Worm (Caenorhabditis elegans) whole organism, L2 larva: ENCODE results near the gene mfsd-8.
"Not testable (repeated sequence)": the region's sequence is repeated elsewhere in the genome, so short reads cannot be mapped to it uniquely, and the experiment has no call there.

Source experiments
- C34F6.9 ChIP-seq: fragments of 150-350 bp; optimal IDR thresholded peaks from 2 replicates; lab custom pipeline; 2014; ENCODE audit warnings: missing biosample characterization, missing genetic modification characterization
- F13H6.1 ChIP-seq: sonication (generic microtip); optimal IDR thresholded peaks from 2 replicates; lab custom pipeline; 2016; ENCODE audit warnings: missing genetic modification characterization, missing compliant biosample characterization
- alr-1 ChIP-seq: fragments of 150-350 bp; optimal IDR thresholded peaks from 2 replicates; lab custom pipeline; 2014; ENCODE audit warnings: missing biosample characterization, missing genetic modification characterization
- ama-1 ChIP-seq: fragments of 150-350 bp; optimal IDR thresholded peaks from 2 replicates; lab custom pipeline; 2018; ENCODE audit warnings: inconsistent platforms
- blmp-1 ChIP-seq: sonication (generic microtip); optimal IDR thresholded peaks from 2 replicates; lab custom pipeline; 2017; ENCODE audit warnings: missing genetic modification characterization, mild to moderate bottlenecking, missing compliant biosample characterization, antibody characterized with exemption, moderate library complexity; ENCODE audit not compliant: insufficient read depth
- ceh-82 ChIP-seq: fragments of 150-350 bp; optimal IDR thresholded peaks from 2 replicates; lab custom pipeline; 2014; ENCODE audit warnings: missing biosample characterization, missing genetic modification characterization
- egl-27 ChIP-seq: sonication (generic microtip); optimal IDR thresholded peaks from 3 replicates; lab custom pipeline; 2017; ENCODE audit warnings: missing biosample characterization, missing genetic modification reagents, missing genetic modification characterization
- elt-1 ChIP-seq: fragments of 150-350 bp; optimal IDR thresholded peaks from 2 replicates; lab custom pipeline; 2014; ENCODE audit warnings: missing biosample characterization, missing genetic modification characterization
- elt-3 ChIP-seq: sonication (generic microtip); optimal IDR thresholded peaks from 2 replicates; lab custom pipeline; 2017; ENCODE audit warnings: missing biosample characterization, missing genetic modification characterization
- fos-1 ChIP-seq: fragments of 150-350 bp; optimal IDR thresholded peaks from 2 replicates; lab custom pipeline; 2014; ENCODE audit warnings: missing biosample characterization, missing genetic modification characterization
- gmeb-1 ChIP-seq: fragments of 150-350 bp; optimal IDR thresholded peaks from 2 replicates; lab custom pipeline; 2014; ENCODE audit warnings: missing biosample characterization, missing genetic modification characterization
- lin-11 ChIP-seq: fragments of 150-350 bp; sonication (generic microtip); optimal IDR thresholded peaks from 2 replicates; lab custom pipeline; 2014; ENCODE audit warnings: missing biosample characterization, missing genetic modification characterization, inconsistent platforms, mixed read lengths
- lin-13 ChIP-seq: fragments of 150-350 bp; optimal IDR thresholded peaks from 2 replicates; lab custom pipeline; 2014; ENCODE audit warnings: missing biosample characterization, missing genetic modification reagents, missing genetic modification characterization
- lin-39 ChIP-seq: fragments of 150-350 bp; optimal IDR thresholded peaks from 2 replicates; lab custom pipeline; 2014; ENCODE audit warnings: missing biosample characterization, missing genetic modification reagents, missing genetic modification characterization
- lsy-2 ChIP-seq, 2 experiments: fragments of 150-350 bp in 1 of 2; sonication (generic microtip) in 1 of 2; optimal IDR thresholded peaks; 2 replicates each; lab custom pipeline; 2014 to 2017; ENCODE audit warnings: missing biosample characterization in 2 of 2, missing genetic modification characterization in 2 of 2
- mbf-1 ChIP-seq: sonication (generic microtip); optimal IDR thresholded peaks from 2 replicates; lab custom pipeline; 2017; ENCODE audit warnings: missing biosample characterization, missing genetic modification characterization
- mdl-1 ChIP-seq, 2 experiments: fragments of 150-350 bp in 1 of 2; sonication (generic microtip) in 1 of 2; optimal IDR thresholded peaks; 2 replicates each; lab custom pipeline; 2017; ENCODE audit warnings: missing biosample characterization in 2 of 2, missing genetic modification characterization in 2 of 2
- nhr-10 ChIP-seq: sonication (generic microtip); optimal IDR thresholded peaks from 2 replicates; lab custom pipeline; 2017; ENCODE audit warnings: missing biosample characterization, missing genetic modification characterization
- nhr-11 ChIP-seq: fragments of 150-350 bp; optimal IDR thresholded peaks from 2 replicates; lab custom pipeline; 2014; ENCODE audit warnings: missing biosample characterization, missing genetic modification characterization
- nhr-129 ChIP-seq: fragments of 150-350 bp; optimal IDR thresholded peaks from 2 replicates; lab custom pipeline; 2014; ENCODE audit warnings: missing biosample characterization, missing genetic modification characterization
- nhr-21 ChIP-seq: fragments of 150-350 bp; optimal IDR thresholded peaks from 2 replicates; lab custom pipeline; 2014; ENCODE audit warnings: missing biosample characterization, missing genetic modification characterization
- nhr-23 ChIP-seq: fragments of 150-350 bp; optimal IDR thresholded peaks from 2 replicates; lab custom pipeline; 2014; ENCODE audit warnings: missing biosample characterization, missing genetic modification reagents, missing genetic modification characterization
- nhr-237 ChIP-seq: fragments of 150-350 bp; optimal IDR thresholded peaks from 2 replicates; lab custom pipeline; 2014; ENCODE audit warnings: missing biosample characterization, missing genetic modification characterization
- nhr-6 ChIP-seq: fragments of 150-350 bp; optimal IDR thresholded peaks from 2 replicates; lab custom pipeline; 2014; ENCODE audit warnings: missing biosample characterization, missing genetic modification characterization
- sem-4 ChIP-seq: fragments of 150-350 bp; optimal IDR thresholded peaks from 2 replicates; lab custom pipeline; 2014; ENCODE audit warnings: missing biosample characterization, missing genetic modification reagents, missing genetic modification characterization
- skn-1 ChIP-seq: sonication (generic microtip); optimal IDR thresholded peaks from 2 replicates; lab custom pipeline; 2017; ENCODE audit warnings: missing biosample characterization, missing genetic modification characterization
- sma-3 ChIP-seq: sonication (generic microtip); optimal IDR thresholded peaks from 2 replicates; lab custom pipeline; 2016; ENCODE audit warnings: missing genetic modification reagents, missing genetic modification characterization, missing compliant biosample characterization
- sma-9 ChIP-seq, 2 experiments: fragments of 150-350 bp in 1 of 2; sonication (generic microtip) in 1 of 2; optimal IDR thresholded peaks; 2 replicates each; lab custom pipeline; 2014 to 2016; ENCODE audit warnings: missing genetic modification characterization in 2 of 2, mild to moderate bottlenecking in 1 of 2, missing biosample characterization in 1 of 2, missing compliant biosample characterization in 1 of 2, missing genetic modification reagents in 1 of 2, moderate library complexity in 1 of 2
- snpc-4 ChIP-seq: fragments of 150-350 bp; optimal IDR thresholded peaks from 2 replicates; lab custom pipeline; 2014; ENCODE audit warnings: missing biosample characterization, missing genetic modification characterization
- unc-39 ChIP-seq: fragments of 150-350 bp; optimal IDR thresholded peaks from 2 replicates; lab custom pipeline; 2014; ENCODE audit warnings: missing biosample characterization, missing genetic modification characterization
- unc-55 ChIP-seq: fragments of 150-350 bp; sonication (generic microtip); optimal IDR thresholded peaks from 3 replicates; lab custom pipeline; 2014; ENCODE audit warnings: missing biosample characterization, missing genetic modification reagents, missing genetic modification characterization
- zag-1 ChIP-seq: fragments of 150-350 bp; optimal IDR thresholded peaks from 2 replicates; lab custom pipeline; 2014; ENCODE audit warnings: missing biosample characterization, missing genetic modification characterization
- ztf-11 ChIP-seq: sonication (generic microtip); optimal IDR thresholded peaks from 2 replicates; lab custom pipeline; 2017; ENCODE audit warnings: missing biosample characterization, missing genetic modification characterization
- ztf-4 ChIP-seq: fragments of 150-350 bp; optimal IDR thresholded peaks from 2 replicates; lab custom pipeline; 2014; ENCODE audit warnings: missing biosample characterization, missing genetic modification characterization

The mfsd-8 gene

DNA sequence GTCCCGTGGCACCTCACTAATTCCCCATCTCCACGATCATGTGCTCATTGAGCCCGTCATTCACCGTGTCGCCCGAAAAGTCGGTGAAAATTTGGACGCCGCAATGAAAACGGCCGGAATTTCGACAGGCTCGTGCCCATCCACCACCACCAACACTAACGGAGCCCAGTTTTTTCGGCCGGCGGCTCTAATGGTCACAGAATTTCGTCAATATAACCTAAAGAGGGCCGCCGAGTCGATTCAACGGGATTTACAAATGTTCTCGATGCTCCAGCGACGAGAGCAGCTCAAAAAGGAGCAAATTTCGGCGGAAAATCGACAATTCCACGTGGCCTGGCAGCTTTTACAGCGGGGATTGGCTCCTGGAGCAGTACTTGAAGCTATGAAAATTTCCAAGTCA is 47.4 kb downstream of the mfsd-8 start:
- TF ChIP-seq mdl-1 (tag; optimal IDR thresholded peaks at IDR 0.05; lab: Kevin White, UChicago), result no peak
- TF ChIP-seq C34F6.9, result no peak
- TF ChIP-seq elt-1 (tag; lab: Kevin White, UChicago), result no peak
- no peak for TF ChIP-seq unc-55 (GFP tag; lab: Kevin White, UChicago)
- no peak for TF ChIP-seq nhr-10 (tag; lab: Kevin White, UChicago)
- TF ChIP-seq alr-1 (tag; lab: Kevin White, UChicago), result no peak
- TF ChIP-seq nhr-23, result no peak
- TF ChIP-seq lin-39 (tag; lab: Kevin White, UChicago), result no peak
- TF ChIP-seq ceh-82 (tag; lab: Kevin White, UChicago), result no peak
- TF ChIP-seq skn-1, result no peak
- TF ChIP-seq egl-27 (tag; lab: Kevin White, UChicago), result no peak
- no peak for TF ChIP-seq nhr-6 (tag; lab: Kevin White, UChicago)

DNA sequence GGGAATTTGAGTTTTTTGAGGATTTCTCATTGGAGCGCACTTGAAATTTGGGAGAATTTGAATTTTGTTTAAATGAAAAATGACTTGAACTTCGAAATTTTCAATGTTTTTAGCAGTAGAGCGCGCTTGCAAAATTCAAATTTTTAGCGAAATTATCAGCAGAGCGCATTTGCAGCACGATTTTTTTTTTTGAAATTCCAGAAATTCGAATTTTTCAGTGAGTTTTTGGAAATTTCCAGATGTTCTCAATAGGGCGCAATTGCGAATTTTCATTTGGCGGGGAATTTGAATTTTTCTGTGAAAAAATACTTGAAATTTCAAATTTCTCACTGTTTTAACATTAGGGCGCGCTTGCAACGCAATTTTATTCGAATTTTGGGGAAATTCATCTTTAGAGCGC is 49.7 kb downstream of the mfsd-8 start:
- TF ChIP-seq lin-39 (tag; lab: Kevin White, UChicago) (no peak), nhr-11 (no peak), lin-11 (tag; lab: Kevin White, UChicago) (no peak), mbf-1 (tag; lab: Kevin White, UChicago) (no peak), nhr-10 (tag; lab: Kevin White, UChicago) (no peak), lin-13 (no peak), unc-39 (tag; lab: Kevin White, UChicago) (no peak), nhr-237 (tag; lab: Kevin White, UChicago) (no peak), ztf-11 (tag; lab: Kevin White, UChicago) (no peak), F13H6.1 (no peak), nhr-129 (tag; lab: Kevin White, UChicago) (no peak), skn-1 (no peak), ztf-4 (tag; lab: Kevin White, UChicago) (no peak), zag-1 (tag; lab: Kevin White, UChicago) (no peak), elt-1 (tag; lab: Kevin White, UChicago) (no peak), sem-4 (tag; lab: Kevin White, UChicago) (no peak), snpc-4 (tag; lab: Kevin White, UChicago) (no peak), gmeb-1 (no peak), nhr-23 (no peak)

DNA sequence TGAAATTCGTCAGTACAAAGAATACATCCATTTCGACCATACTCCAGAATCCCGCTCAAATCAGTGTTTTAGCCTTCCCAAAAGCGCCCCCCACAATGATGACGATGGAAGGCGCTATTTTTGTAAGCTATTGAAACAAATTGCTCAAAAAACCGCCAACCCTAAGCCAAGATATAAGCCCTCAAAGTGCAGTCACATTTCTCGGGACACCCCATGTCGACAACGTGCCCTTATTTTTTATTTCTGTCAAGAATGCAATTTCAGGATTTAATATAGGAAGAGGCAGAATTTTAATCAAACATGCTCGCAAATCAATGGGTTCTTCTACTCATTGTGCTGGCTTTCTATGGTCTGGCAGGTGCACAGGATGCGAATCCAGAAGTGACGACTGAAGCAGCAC is 50.6 kb downstream of the mfsd-8 start, which contains the start of gene Y53G8AR.1:
TSS of gene Y53G8AR.1 (plus strand) at position 301 of the 400 bp plus-strand sequence.
- not testable (repeated sequence) for TF ChIP-seq ama-1; elt-3 (tag; lab: Kevin White, UChicago); nhr-6 (tag; lab: Kevin White, UChicago)

DNA sequence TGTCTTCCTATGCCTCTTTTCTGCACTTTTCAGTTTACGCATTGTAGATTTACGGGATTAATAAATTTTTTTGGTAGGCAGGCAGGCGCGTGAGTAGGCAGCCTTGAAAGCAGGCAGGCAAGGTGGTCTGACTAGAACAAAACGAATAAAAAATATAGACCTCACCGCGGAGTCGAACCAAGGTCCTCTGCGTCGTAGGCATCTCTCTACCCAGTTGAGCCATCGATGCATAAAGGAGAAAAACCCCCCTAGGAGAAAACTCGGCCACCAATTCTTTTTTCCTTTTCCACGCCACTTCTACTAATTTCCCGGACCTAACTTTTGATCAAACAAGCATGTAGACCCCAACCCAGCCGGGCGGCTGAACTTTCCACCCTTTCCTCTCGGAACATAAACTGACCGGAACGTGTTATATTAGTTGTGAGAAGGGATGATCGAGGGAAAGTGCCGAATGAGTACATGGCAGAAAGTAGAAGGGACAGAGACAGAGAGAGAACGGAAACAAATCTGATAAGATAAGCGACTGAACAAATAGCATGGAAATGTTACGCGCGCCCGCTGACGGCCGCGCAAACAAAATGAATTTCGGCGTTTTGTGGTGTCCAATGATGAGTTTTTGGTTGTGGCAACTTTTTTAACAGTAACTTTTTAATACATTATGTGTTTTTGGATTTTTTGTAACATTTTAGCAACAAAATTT is 57.4 kb downstream of the mfsd-8 start:
- TF ChIP-seq fos-1 (tag; lab: Kevin White, UChicago) (peak; percentile 86), lsy-2 (tag; optimal IDR thresholded peaks at IDR 0.05; lab: Kevin White, UChicago) (no peak), sma-9 (GFP tag; optimal IDR thresholded peaks at IDR 0.05; lab: Kevin White, UChicago) (peak; percentile 73), sma-9 (tag; optimal IDR thresholded peaks at IDR 0.05; lab: Kevin White, UChicago) (no peak), blmp-1 (tag; lab: Kevin White, UChicago) (peak; percentile 19), F13H6.1 (peak; percentile 15), nhr-21 (tag; lab: Kevin White, UChicago) (peak; percentile 32), mbf-1 (tag; lab: Kevin White, UChicago) (no peak), sma-3 (GFP tag; lab: Kevin White, UChicago) (peak; percentile 37)
- TF ChIP-seq, all 48 proteins: peak for 6
